Fruit fly (Drosophila melanogaster): ENCODE results near the gene CG8369.

- TF ChIP-seq psq (optimal IDR thresholded peaks at IDR 0.05) (no peak), ttk (optimal IDR thresholded peaks at IDR 0.05) (no peak)
Observed at dm6 chr3R:8841038-8841437, 19.2 kb downstream of the CG8369 start.

All from Kc167 (cell line).